Worm (Caenorhabditis elegans) whole organism, L3 larva: Measurements from ENCODE around the gene F49F1.7.

Experiments used
- ZK546.5 ChIP-seq: sonication (generic microtip); optimal IDR thresholded peaks from 2 replicates; lab custom pipeline; 2017; ENCODE audit warnings: missing biosample characterization, missing genetic modification characterization
- aly-2 ChIP-seq: fragments of 150-350 bp; optimal IDR thresholded peaks from 2 replicates; lab custom pipeline; 2014; ENCODE audit warnings: missing biosample characterization, missing genetic modification characterization
- ama-1 ChIP-seq: fragments of 150-350 bp; optimal IDR thresholded peaks from 2 replicates; lab custom pipeline; 2018
- ceh-16 ChIP-seq: sonication (generic microtip); optimal IDR thresholded peaks from 2 replicates; lab custom pipeline; 2017; ENCODE audit warnings: missing biosample characterization, missing genetic modification characterization
- ceh-28 ChIP-seq: fragments of 150-350 bp; optimal IDR thresholded peaks from 2 replicates; lab custom pipeline; 2014; ENCODE audit warnings: missing biosample characterization, missing genetic modification reagents, missing genetic modification characterization
- ceh-82 ChIP-seq: fragments of 150-350 bp; optimal IDR thresholded peaks from 2 replicates; lab custom pipeline; 2014; ENCODE audit warnings: missing biosample characterization, missing genetic modification characterization
- ceh-9 ChIP-seq: sonication (generic microtip); optimal IDR thresholded peaks from 2 replicates; lab custom pipeline; 2018; ENCODE audit warnings: missing biosample characterization, missing genetic modification characterization
- egl-27 ChIP-seq: sonication (generic microtip); optimal IDR thresholded peaks from 4 replicates; lab custom pipeline; 2017; ENCODE audit warnings: missing biosample characterization, missing genetic modification reagents, missing genetic modification characterization
- egl-5 ChIP-seq: fragments of 150-350 bp; optimal IDR thresholded peaks from 2 replicates; lab custom pipeline; 2017; ENCODE audit warnings: missing biosample characterization, missing genetic modification reagents, missing genetic modification characterization, inconsistent platforms
- elt-1 ChIP-seq: fragments of 150-350 bp; optimal IDR thresholded peaks from 2 replicates; lab custom pipeline; 2014; ENCODE audit warnings: missing biosample characterization, missing genetic modification characterization
- elt-2 ChIP-seq: sonication (generic microtip); optimal IDR thresholded peaks from 2 replicates; lab custom pipeline; 2016; ENCODE audit warnings: missing genetic modification reagents, mild to moderate bottlenecking, missing genetic modification characterization, missing compliant biosample characterization
- elt-3 ChIP-seq, 3 experiments: fragments of 150-350 bp in 1 of 3; sonication (generic microtip) in 2 of 3; optimal IDR thresholded peaks; 2 replicates in 2 of 3; 4 replicates in 1 of 3; lab custom pipeline; 2014 to 2017; ENCODE audit warnings: missing biosample characterization in 3 of 3, missing genetic modification characterization in 3 of 3
- fkh-10 ChIP-seq: sonication (generic microtip); optimal IDR thresholded peaks from 2 replicates; lab custom pipeline; 2017; ENCODE audit warnings: missing biosample characterization, missing genetic modification reagents, missing genetic modification characterization
- fkh-2 ChIP-seq: fragments of 150-350 bp; optimal IDR thresholded peaks from 2 replicates; lab custom pipeline; 2014; ENCODE audit warnings: missing biosample characterization, missing genetic modification reagents, missing genetic modification characterization
- hmg-11 ChIP-seq: sonication (generic microtip); optimal IDR thresholded peaks from 2 replicates; lab custom pipeline; 2016; ENCODE audit warnings: missing genetic modification characterization, missing compliant biosample characterization
- lin-15B ChIP-seq: fragments of 150-350 bp; optimal IDR thresholded peaks from 2 replicates; lab custom pipeline; 2014; ENCODE audit warnings: missing biosample characterization, missing genetic modification characterization
- lin-39 ChIP-seq: fragments of 150-350 bp; optimal IDR thresholded peaks from 2 replicates; lab custom pipeline; 2018; ENCODE audit warnings: missing biosample characterization, missing genetic modification reagents, missing genetic modification characterization
- lsy-12 ChIP-seq: sonication (generic microtip); optimal IDR thresholded peaks from 2 replicates; lab custom pipeline; 2016; ENCODE audit warnings: mild to moderate bottlenecking, missing genetic modification characterization, missing compliant biosample characterization
- mml-1 ChIP-seq: fragments of 150-350 bp; sonication (generic microtip); optimal IDR thresholded peaks from 3 replicates; lab custom pipeline; 2014; ENCODE audit warnings: missing biosample characterization, missing genetic modification characterization
- nfya-1 ChIP-seq: sonication (generic microtip); optimal IDR thresholded peaks from 2 replicates; lab custom pipeline; 2017; ENCODE audit warnings: missing genetic modification characterization, mild to moderate bottlenecking, missing compliant biosample characterization, antibody characterized with exemption, moderate library complexity; ENCODE audit not compliant: insufficient read depth
- nhr-12 ChIP-seq: fragments of 150-350 bp; optimal IDR thresholded peaks from 2 replicates; lab custom pipeline; 2014; ENCODE audit warnings: missing biosample characterization, missing genetic modification characterization
- nhr-23 ChIP-seq: fragments of 150-350 bp; optimal IDR thresholded peaks from 2 replicates; lab custom pipeline; 2014; ENCODE audit warnings: missing biosample characterization, missing genetic modification reagents, missing genetic modification characterization
- nhr-28 ChIP-seq: fragments of 150-350 bp; optimal IDR thresholded peaks from 2 replicates; lab custom pipeline; 2014; ENCODE audit warnings: missing biosample characterization, missing genetic modification characterization
- nhr-76 ChIP-seq: fragments of 150-350 bp; sonication (generic microtip); optimal IDR thresholded peaks from 5 replicates; lab custom pipeline; 2014; ENCODE audit warnings: missing biosample characterization, missing genetic modification characterization
- nhr-77 ChIP-seq: fragments of 150-350 bp; optimal IDR thresholded peaks from 2 replicates; lab custom pipeline; 2014; ENCODE audit warnings: missing biosample characterization, missing genetic modification characterization
- pha-4 ChIP-seq: fragments of 150-350 bp; optimal IDR thresholded peaks from 2 replicates; lab custom pipeline; 2014; ENCODE audit warnings: missing biosample characterization, missing genetic modification reagents, missing genetic modification characterization
- pqm-1 ChIP-seq: fragments of 150-350 bp; optimal IDR thresholded peaks from 2 replicates; lab custom pipeline; 2017; ENCODE audit warnings: missing biosample characterization, missing genetic modification characterization, inconsistent platforms
- sea-2 ChIP-seq: fragments of 150-350 bp; sonication (generic microtip); optimal IDR thresholded peaks from 4 replicates; lab custom pipeline; 2014; ENCODE audit warnings: missing biosample characterization, missing genetic modification reagents, missing genetic modification characterization
- skn-1 ChIP-seq: fragments of 150-350 bp; optimal IDR thresholded peaks from 2 replicates; lab custom pipeline; 2014; ENCODE audit warnings: missing biosample characterization, missing genetic modification characterization
- unc-39 ChIP-seq: sonication (generic microtip); optimal IDR thresholded peaks from 4 replicates; lab custom pipeline; 2017; ENCODE audit warnings: missing biosample characterization, missing genetic modification characterization
- unc-62 ChIP-seq: fragments of 150-350 bp; sonication (generic microtip); optimal IDR thresholded peaks from 4 replicates; lab custom pipeline; 2014; ENCODE audit warnings: missing biosample characterization, missing genetic modification reagents, missing genetic modification characterization
- zag-1 ChIP-seq: fragments of 150-350 bp; optimal IDR thresholded peaks from 2 replicates; lab custom pipeline; 2014; ENCODE audit warnings: missing biosample characterization, missing genetic modification characterization
- ztf-4 ChIP-seq: fragments of 150-350 bp; optimal IDR thresholded peaks from 2 replicates; lab custom pipeline; 2014; ENCODE audit warnings: missing biosample characterization, missing genetic modification characterization

Gene F49F1.7

ce11 chrIV:4093087-4093486 lies 32.5 kb downstream of the F49F1.7 start (continued):
- no peak for TF ChIP-seq elt-3 (tag; optimal IDR thresholded peaks at IDR 0.05; lab: Kevin White, UChicago)
- TF ChIP-seq ZK546.5 (tag; lab: Kevin White, UChicago), result no peak
- no peak for TF ChIP-seq pqm-1

- TF ChIP-seq nfya-1 (tag; lab: Kevin White, UChicago) (peak; percentile 14), mml-1 (tag; lab: Kevin White, UChicago) (no peak), ceh-82 (tag; lab: Kevin White, UChicago) (no peak), nhr-76 (tag; lab: Kevin White, UChicago) (no peak), nhr-23 (tag; lab: Kevin White, UChicago) (no peak), skn-1 (no peak), lsy-12 (tag; lab: Kevin White, UChicago) (no peak), ceh-16 (tag; lab: Kevin White, UChicago) (no peak), nhr-28 (no peak), sea-2 (GFP tag; lab: Kevin White, UChicago) (no peak), lin-15B (tag; lab: Kevin White, UChicago) (peak; percentile 2), lin-39 (no peak), elt-3 (tag; optimal IDR thresholded peaks at IDR 0.05; lab: Kevin White, UChicago) (no peak), fkh-10 (no peak), ceh-9 (tag; lab: Kevin White, UChicago) (no peak), egl-5 (tag; lab: Kevin White, UChicago) (no peak), elt-1 (tag; lab: Kevin White, UChicago) (no peak), pqm-1 (no peak), unc-62 (GFP tag; lab: Kevin White, UChicago) (no peak), ZK546.5 (tag; lab: Kevin White, UChicago) (no peak), zag-1 (no peak), unc-39 (tag; lab: Kevin White, UChicago) (no peak), hmg-11 (peak; percentile 4), fkh-2 (tag; lab: Kevin White, UChicago) (no peak)
Measured at ce11 chrIV:4085787-4086262, 39.7 kb downstream of the F49F1.7 start, which contains the start of gene C35B1.2. Gene C35B1.2, plus strand, starts transcription at chrIV:4086212.

ce11 chrIV:4085022-4085421 lies 40.5 kb downstream of the F49F1.7 start:
- TF ChIP-seq pha-4 (tag; lab: Kevin White, UChicago) (peak; percentile 30), pqm-1 (peak; percentile 47), nhr-28 (no peak), elt-3 (tag; optimal IDR thresholded peaks at IDR 0.05; lab: Kevin White, UChicago) (no peak), skn-1 (peak; percentile 98), elt-2 (tag; lab: Kevin White, UChicago) (peak; percentile 65)

- no peak for TF ChIP-seq ceh-82 (tag; lab: Kevin White, UChicago)
- no peak for TF ChIP-seq nhr-23 (tag; lab: Kevin White, UChicago)
- no peak for TF ChIP-seq nhr-76 (tag; lab: Kevin White, UChicago)
- no peak for TF ChIP-seq nhr-77 (tag; lab: Kevin White, UChicago)
- TF ChIP-seq egl-27 (tag; lab: Kevin White, UChicago), result no peak
- no peak for TF ChIP-seq elt-3 (tag; optimal IDR thresholded peaks at IDR 0.05; lab: Kevin White, UChicago)
- TF ChIP-seq nfya-1 (tag; lab: Kevin White, UChicago), result no peak
- TF ChIP-seq ztf-4 (tag; lab: Kevin White, UChicago), result no peak
- no peak for TF ChIP-seq ceh-28 (tag; lab: Kevin White, UChicago)
- TF ChIP-seq nhr-12 (tag; lab: Kevin White, UChicago), result no peak
- TF ChIP-seq fkh-2 (tag; lab: Kevin White, UChicago), result no peak
- no peak for TF ChIP-seq fkh-10
- no peak for TF ChIP-seq sea-2 (GFP tag; lab: Kevin White, UChicago)
- TF ChIP-seq egl-5 (tag; lab: Kevin White, UChicago), result no peak
- TF ChIP-seq aly-2, result no peak
- TF ChIP-seq ZK546.5 (tag; lab: Kevin White, UChicago), result no peak
Measured at ce11 chrIV:4084109-4084508, 41.4 kb downstream of the F49F1.7 start, which contains the start of gene C35B1.5. Gene C35B1.5, minus strand, starts transcription at chrIV:4084209.

- no peak for TF ChIP-seq pha-4 (tag; lab: Kevin White, UChicago)
- TF ChIP-seq ama-1, result peak; percentile 52
Measured at ce11 chrIV:4083094-4083493, 42.5 kb downstream of the F49F1.7 start.
